Worm (Caenorhabditis elegans): Measurements from ENCODE around the gene ptp-5.2.

Gene ptp-5.2

ce11 chrIV:14797849-14798248 is 37.1 kb upstream of the ptp-5.2 start, which contains the start of gene arl-8:
Gene arl-8 (plus strand): TSS chrIV:14798149.
- TF ChIP-seq ceh-14 (tag; optimal IDR thresholded peaks at IDR 0.05) (no peak), eyg-1 (tag; optimal IDR thresholded peaks at IDR 0.05) (no peak)

DNA sequence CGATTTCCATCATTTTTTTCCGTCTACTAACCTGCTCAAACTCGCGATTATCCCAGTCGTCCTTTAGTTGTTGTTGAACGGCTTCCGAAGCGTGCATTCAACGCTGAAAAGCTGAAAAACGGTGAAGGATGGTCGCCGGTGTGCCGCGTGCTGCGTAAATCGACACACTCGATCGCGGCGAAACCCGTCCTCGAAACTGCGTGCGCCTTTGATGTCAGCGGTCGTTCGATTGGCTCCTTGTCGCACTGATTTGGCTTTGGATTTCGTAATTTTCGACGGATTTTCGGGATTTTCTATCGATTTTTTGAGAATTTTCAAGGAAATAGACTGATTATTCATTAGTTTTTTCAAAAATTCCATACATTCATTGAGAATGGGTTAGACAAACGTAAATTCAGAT is 36.6 kb upstream of the ptp-5.2 start, which contains the start of the genes Y57G11C.1147 and nuo-3:
Gene Y57G11C.1147, minus strand, starts transcription at position 161 of the 400 bp plus-strand sequence.
Gene nuo-3, minus strand, starts transcription at position 191 of the 400 bp plus-strand sequence.
- TF ChIP-seq unc-86 (tag; optimal IDR thresholded peaks at IDR 0.05): no peak
- TF ChIP-seq ref-2 (tag; optimal IDR thresholded peaks at IDR 0.05): no peak
- TF ChIP-seq nfya-1 (tag; optimal IDR thresholded peaks at IDR 0.05): peak; percentile 16
- TF ChIP-seq zip-5 (tag; optimal IDR thresholded peaks at IDR 0.05): no peak
- TF ChIP-seq ceh-14 (tag; optimal IDR thresholded peaks at IDR 0.05): no peak
- no peak for TF ChIP-seq hlh-15 (tag; optimal IDR thresholded peaks at IDR 0.05)
- no peak for TF ChIP-seq unc-55 (GFP tag; optimal IDR thresholded peaks at IDR 0.05)
- TF ChIP-seq madf-2 (tag; optimal IDR thresholded peaks at IDR 0.05): no peak

ce11 chrIV:14795918-14796488 is 35.3 kb upstream of the ptp-5.2 start, which contains the start of gene coq-3:
Gene coq-3 (minus strand): TSS chrIV:14796324.
- TF ChIP-seq tbx-2 (tag; optimal IDR thresholded peaks at IDR 0.05) (no peak), ceh-6 (GFP tag; optimal IDR thresholded peaks at IDR 0.05) (no peak), C38D4.7 (GFP tag; optimal IDR thresholded peaks at IDR 0.05) (no peak), rnt-1 (tag; optimal IDR thresholded peaks at IDR 0.05) (no peak), elt-2 (tag; optimal IDR thresholded peaks at IDR 0.05) (no peak), gmeb-2 (tag; optimal IDR thresholded peaks at IDR 0.05) (no peak), pha-2 (tag; optimal IDR thresholded peaks at IDR 0.05) (no peak)

DNA sequence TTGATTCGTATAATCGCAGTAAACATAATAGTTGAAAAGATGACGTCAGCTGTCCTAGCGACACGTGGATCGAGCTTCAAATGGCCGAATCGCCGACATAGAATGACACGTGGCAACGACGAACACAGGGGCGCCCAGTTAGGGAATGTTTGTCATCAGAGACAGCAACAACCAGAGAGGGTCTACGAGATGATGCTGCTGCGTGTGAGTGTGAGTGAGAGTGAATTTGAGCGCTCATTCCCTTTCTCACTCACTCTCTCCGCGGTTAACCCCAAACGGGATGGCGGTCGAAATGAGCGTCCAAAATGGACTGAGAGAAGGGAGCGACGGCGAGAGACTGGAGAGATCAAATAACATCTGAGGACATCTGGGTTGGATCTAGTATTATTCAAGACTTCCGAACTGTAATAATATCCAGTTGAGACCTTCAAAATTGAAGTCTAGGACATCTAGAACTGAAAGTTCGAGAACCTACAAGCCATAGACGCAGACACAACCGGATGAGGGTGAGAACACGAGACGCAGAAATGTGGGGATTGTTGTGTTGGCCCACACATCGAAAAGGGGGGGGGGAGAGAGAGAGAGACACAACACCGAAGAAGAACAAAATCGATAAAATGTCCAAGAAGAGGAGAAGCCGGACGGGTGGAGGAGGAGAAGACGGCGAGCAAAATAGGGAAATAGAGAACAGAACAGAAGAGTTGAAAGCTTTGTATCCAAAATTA is 33.3 kb upstream of the ptp-5.2 start:
- no peak for TF ChIP-seq nhr-232 (tag; optimal IDR thresholded peaks at IDR 0.05)
- TF ChIP-seq pax-1 (tag; optimal IDR thresholded peaks at IDR 0.05): no peak
- TF ChIP-seq ref-2 (tag; optimal IDR thresholded peaks at IDR 0.05): peak; percentile 59
- TF ChIP-seq Y22D7AL.16 (tag; optimal IDR thresholded peaks at IDR 0.05): no peak
- peak; percentile 50 for TF ChIP-seq ceh-19 (GFP tag; optimal IDR thresholded peaks at IDR 0.05)
- TF ChIP-seq odd-2 (tag; optimal IDR thresholded peaks at IDR 0.05): no peak
- no peak for TF ChIP-seq zip-5 (tag; optimal IDR thresholded peaks at IDR 0.05)
- TF ChIP-seq nfya-1 (tag; optimal IDR thresholded peaks at IDR 0.05): peak; percentile 75
- peak; percentile 36 for TF ChIP-seq tbx-2 (tag; optimal IDR thresholded peaks at IDR 0.05)
- peak; percentile 27 for TF ChIP-seq pha-2 (tag; optimal IDR thresholded peaks at IDR 0.05)
- TF ChIP-seq C38D4.7 (GFP tag; optimal IDR thresholded peaks at IDR 0.05): peak; percentile 1
- TF ChIP-seq ceh-48 (tag; optimal IDR thresholded peaks at IDR 0.05): peak; percentile 94
- peak; percentile 74 for TF ChIP-seq ceh-34 (tag; optimal IDR thresholded peaks at IDR 0.05)
- TF ChIP-seq pros-1 (tag; optimal IDR thresholded peaks at IDR 0.05): peak; percentile 2
- TF ChIP-seq ceh-6 (GFP tag; optimal IDR thresholded peaks at IDR 0.05): peak; percentile 27
- peak; percentile 34 for TF ChIP-seq fkh-10 (GFP tag; optimal IDR thresholded peaks at IDR 0.05)
- TF ChIP-seq rnt-1 (tag; optimal IDR thresholded peaks at IDR 0.05): peak; percentile 61
- TF ChIP-seq hlh-30 (tag; optimal IDR thresholded peaks at IDR 0.05; ENCODE audit: insufficient read depth): peak; percentile 21
- peak; percentile 51 for TF ChIP-seq ets-4 (tag; optimal IDR thresholded peaks at IDR 0.05)
- TF ChIP-seq ceh-14 (tag; optimal IDR thresholded peaks at IDR 0.05): peak; percentile 7
- TF ChIP-seq syd-9 (tag; optimal IDR thresholded peaks at IDR 0.05): peak; percentile 13
- peak; percentile 30 for TF ChIP-seq ceh-18 (tag; optimal IDR thresholded peaks at IDR 0.05)
- TF ChIP-seq ceh-31 (tag; optimal IDR thresholded peaks at IDR 0.05): peak; percentile 63

DNA sequence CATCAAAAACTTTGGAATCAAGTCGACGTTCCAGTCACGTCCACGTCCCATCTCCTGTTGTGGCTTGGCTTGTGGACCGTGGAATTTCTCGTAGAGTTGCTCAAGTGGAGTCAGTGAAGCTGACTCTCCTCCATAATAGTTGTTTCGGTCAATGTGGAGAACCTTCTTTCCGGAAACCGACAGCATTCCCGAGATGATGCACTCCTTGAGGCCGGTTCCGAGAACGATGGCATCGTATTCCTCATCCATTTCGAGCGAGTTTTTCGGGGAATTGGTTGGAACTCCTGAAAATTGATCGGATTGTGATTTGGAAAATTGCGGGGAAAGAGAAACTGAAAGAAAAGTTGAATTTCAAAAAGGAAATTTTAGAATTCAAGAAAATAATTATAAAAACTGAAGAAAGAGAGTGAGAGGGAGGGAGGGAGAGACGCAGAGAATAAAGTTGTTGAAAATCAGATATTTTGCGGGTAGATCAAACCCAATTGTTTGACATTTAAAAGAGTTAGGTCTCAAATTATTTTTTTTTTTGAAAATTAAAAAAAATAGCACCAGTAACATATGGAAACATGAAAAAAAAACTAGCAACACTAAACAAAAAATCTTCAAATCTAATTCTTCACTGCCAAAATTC is 32.0 kb upstream of the ptp-5.2 start, which contains the start of gene gdi-1:
Gene gdi-1, minus strand, starts transcription at position 286 of the 631 bp plus-strand sequence.
- no peak for TF ChIP-seq T23F11.4 (GFP tag; optimal IDR thresholded peaks at IDR 0.05)
- no peak for TF ChIP-seq mec-3 (tag; optimal IDR thresholded peaks at IDR 0.05; ENCODE audit: borderline replicate concordance)
- TF ChIP-seq unc-86 (tag; optimal IDR thresholded peaks at IDR 0.05): no peak
- TF ChIP-seq ceh-6 (GFP tag; optimal IDR thresholded peaks at IDR 0.05): no peak
- no peak for TF ChIP-seq zip-5 (tag; optimal IDR thresholded peaks at IDR 0.05)
- TF ChIP-seq hlh-6 (tag; optimal IDR thresholded peaks at IDR 0.05): no peak
- no peak for TF ChIP-seq syd-9 (tag; optimal IDR thresholded peaks at IDR 0.05)
- TF ChIP-seq eyg-1 (tag; optimal IDR thresholded peaks at IDR 0.05): no peak
- TF ChIP-seq ceh-24 (tag; optimal IDR thresholded peaks at IDR 0.05): no peak
- no peak for TF ChIP-seq ceh-22 (tag; optimal IDR thresholded peaks at IDR 0.05)
- TF ChIP-seq C08G9.2 (tag; optimal IDR thresholded peaks at IDR 0.05): no peak
- no peak for TF ChIP-seq fkh-6 (tag; optimal IDR thresholded peaks at IDR 0.05)
- TF ChIP-seq ceh-30 (tag; optimal IDR thresholded peaks at IDR 0.05): no peak
